Fruit fly (Drosophila melanogaster) whole organism, embryonic: Measurements from ENCODE around the gene mRpL49.

Experiments
- Antp ChIP-seq: fragments of 200-800 bp; sonication (Bioruptor generic); optimal IDR thresholded peaks from 3 replicates; lab custom pipeline; 2016; ENCODE audit warnings: missing biosample characterization, missing genetic modification characterization
- Asciz ChIP-seq: fragments of 200-800 bp; sonication (Bioruptor generic); optimal IDR thresholded peaks from 2 replicates; lab custom pipeline; 2017; ENCODE audit warnings: missing biosample characterization, mild to moderate bottlenecking, missing genetic modification characterization, missing genetic modification reagents
- CG12236 ChIP-seq: fragments of 200-800 bp; sonication (Bioruptor generic); optimal IDR thresholded peaks from 2 replicates; lab custom pipeline; 2016; ENCODE audit warnings: missing biosample characterization, missing genetic modification characterization
- CG12769 ChIP-seq: fragments of 200-800 bp; sonication (Bioruptor generic); optimal IDR thresholded peaks from 2 replicates; lab custom pipeline; 2019; ENCODE audit warnings: missing biosample characterization, mild to moderate bottlenecking, missing genetic modification characterization, moderate library complexity
- CG13123 ChIP-seq: fragments of 200-800 bp; sonication (Bioruptor generic); optimal IDR thresholded peaks from 2 replicates; lab custom pipeline; 2016; ENCODE audit warnings: missing biosample characterization, missing genetic modification characterization
- CG4424 ChIP-seq: fragments of 200-800 bp; sonication (Bioruptor generic); optimal IDR thresholded peaks from 3 replicates; lab custom pipeline; 2016; ENCODE audit warnings: missing biosample characterization, missing genetic modification characterization
- CTCF ChIP-seq: fragments of 200-800 bp; sonication (Bioruptor generic); optimal IDR thresholded peaks from 2 replicates; lab custom pipeline; 2017; ENCODE audit warnings: missing biosample characterization, mild to moderate bottlenecking, missing genetic modification characterization, moderate library complexity
- Hr51 ChIP-seq, 2 experiments: fragments of 200-800 bp; sonication (Bioruptor generic); optimal IDR thresholded peaks; 2 replicates in 1 of 2; 3 replicates in 1 of 2; lab custom pipeline; 2016 to 2018; ENCODE audit warnings: missing biosample characterization in 2 of 2, missing genetic modification characterization in 2 of 2, mild to moderate bottlenecking in 1 of 2, moderate library complexity in 1 of 2
- Mes4 ChIP-seq: fragments of 200-800 bp; sonication (Bioruptor generic); optimal IDR thresholded peaks from 2 replicates; lab custom pipeline; 2016; ENCODE audit warnings: missing biosample characterization, missing genetic modification characterization
- Oaz ChIP-seq: fragments of 200-800 bp; sonication (Bioruptor generic); IDR thresholded peaks from 2 replicates; pipeline ENCODE4 v1.3.6; 2022; ENCODE audit warnings: missing biosample characterization, missing genetic modification characterization
- Ravus ChIP-seq: fragments of 200-800 bp; sonication (Bioruptor generic); IDR thresholded peaks from 2 replicates; pipeline ENCODE4 v1.3.6; 2022; ENCODE audit warnings: missing biosample characterization, missing genetic modification characterization
- cas ChIP-seq: fragments of 200-800 bp; sonication (Bioruptor generic); IDR thresholded peaks from 2 replicates; pipeline ENCODE4 v1.3.6; 2022; ENCODE audit warnings: missing biosample characterization, missing genetic modification characterization
- grau ChIP-seq: fragments of 200-800 bp; optimal IDR thresholded peaks from 3 replicates; lab custom pipeline; 2019; ENCODE audit warnings: missing biosample characterization, mild to moderate bottlenecking, missing genetic modification characterization, moderate library complexity
- ken ChIP-seq: fragments of 200-800 bp; sonication (Bioruptor generic); IDR thresholded peaks from 3 replicates; pipeline ENCODE4 v1.3.6; 2022; ENCODE audit warnings: missing biosample characterization, missing genetic modification characterization

dm6 chrX:12937825-12938520 is 31.1 kb downstream of the mRpL49 start:
- no peak for TF ChIP-seq Mes4 (GFP tag; lab: Kevin White, UChicago)
- no peak for TF ChIP-seq Antp (GFP tag; lab: Kevin White, UChicago)
- TF ChIP-seq grau (tag; lab: Kevin White, UChicago) = peak; percentile 61
- no peak for TF ChIP-seq Asciz (GFP tag; lab: Kevin White, UChicago)
- no peak for TF ChIP-seq CTCF
- no peak for TF ChIP-seq CG12769 (tag; lab: Kevin White, UChicago)
- no peak for TF ChIP-seq CG13123 (GFP tag; lab: Kevin White, UChicago)
- no peak for TF ChIP-seq CG4424 (GFP tag; lab: Kevin White, UChicago)
- TF ChIP-seq Oaz (GFP tag; lab: Robert Waterston, UW) = no peak
- TF ChIP-seq CG12236 (GFP tag; lab: Kevin White, UChicago) = no peak
- no peak for TF ChIP-seq Ravus (GFP tag; lab: Robert Waterston, UW)
- no peak for TF ChIP-seq cas (GFP tag; lab: Robert Waterston, UW)
- TF ChIP-seq Hr51 (GFP tag; optimal IDR thresholded peaks at IDR 0.05; lab: Kevin White, UChicago) = peak in 1 of 2 experiments; percentile 58
- TF ChIP-seq ken = no peak
